Fruit fly (Drosophila melanogaster) Kc167 (cell line): ENCODE data around the gene Neb-cGP.

ENCODE experiments used
- Myc ChIP-seq: fragments of >200 bp; optimal IDR thresholded peaks from 2 replicates; lab custom pipeline; 2017; ENCODE audit warnings: missing external identifiers
- h ChIP-seq: fragments of >200 bp; optimal IDR thresholded peaks from 3 replicates; lab custom pipeline; 2018; ENCODE audit warnings: missing external identifiers
- insv ChIP-seq: fragments of >200 bp; optimal IDR thresholded peaks from 3 replicates; lab custom pipeline; 2018; ENCODE audit warnings: missing external identifiers
- psq ChIP-seq: fragments of >200 bp; optimal IDR thresholded peaks from 2 replicates; lab custom pipeline; 2017; ENCODE audit warnings: missing external identifiers

- TF ChIP-seq psq (lab: Kevin White, UChicago), result no peak
- TF ChIP-seq insv (lab: Kevin White, UChicago), result no peak
- no peak for TF ChIP-seq Myc (lab: Kevin White, UChicago)
- TF ChIP-seq h (lab: Kevin White, UChicago), result no peak
These were observed 13.1 kb downstream of the Neb-cGP start, which contains the start of gene CG2889 for dm6 chrX:10473510-10474212.
